Fruit fly (Drosophila melanogaster) whole organism, embryonic: ENCODE results near the gene CG9518.
A peak's percentile ranks its signal among the peaks of the same experiment; 100 is the strongest.

Experiments
- Bteb2 ChIP-seq: fragments of 200-800 bp; sonication (Bioruptor generic); optimal IDR thresholded peaks from 2 replicates; lab custom pipeline; 2016; ENCODE audit warnings: missing biosample characterization, missing genetic modification characterization
- CG10431 ChIP-seq: fragments of 200-800 bp; sonication (Bioruptor generic); optimal IDR thresholded peaks from 3 replicates; lab custom pipeline; 2018; ENCODE audit warnings: missing biosample characterization, mild to moderate bottlenecking, missing genetic modification characterization
- CG10565 ChIP-seq: fragments of 200-800 bp; sonication (Bioruptor generic); optimal IDR thresholded peaks from 3 replicates; lab custom pipeline; 2016; ENCODE audit warnings: missing biosample characterization, mild to moderate bottlenecking, missing genetic modification characterization
- CG10979 ChIP-seq: fragments of 200-800 bp; sonication (Bioruptor generic); optimal IDR thresholded peaks from 2 replicates; lab custom pipeline; 2018; ENCODE audit warnings: missing biosample characterization, mild to moderate bottlenecking, missing genetic modification characterization, moderate library complexity
- CG11398 ChIP-seq: fragments of 200-800 bp; sonication (Bioruptor generic); optimal IDR thresholded peaks from 2 replicates; lab custom pipeline; 2016; ENCODE audit warnings: missing biosample characterization, missing genetic modification characterization
- CG11723 ChIP-seq: fragments of 200-800 bp; sonication (Bioruptor generic); optimal IDR thresholded peaks from 2 replicates; lab custom pipeline; 2017; ENCODE audit warnings: missing biosample characterization, mild to moderate bottlenecking, missing genetic modification characterization
- CG12071 ChIP-seq: fragments of 200-800 bp; sonication (Bioruptor generic); optimal IDR thresholded peaks from 3 replicates; lab custom pipeline; 2018; ENCODE audit warnings: missing biosample characterization, mild to moderate bottlenecking, missing genetic modification characterization
- CG14965 ChIP-seq: fragments of 200-800 bp; sonication (Bioruptor generic); optimal IDR thresholded peaks from 2 replicates; lab custom pipeline; 2016; ENCODE audit warnings: missing biosample characterization, missing genetic modification characterization, borderline replicate concordance
- CG15514 ChIP-seq: fragments of 200-800 bp; sonication (Bioruptor generic); optimal IDR thresholded peaks from 3 replicates; lab custom pipeline; 2017; ENCODE audit warnings: missing biosample characterization, missing genetic modification characterization, mild to moderate bottlenecking, moderate library complexity, missing genetic modification reagents
- CG1602 ChIP-seq: fragments of 200-800 bp; sonication (Bioruptor generic); optimal IDR thresholded peaks from 3 replicates; lab custom pipeline; 2016; ENCODE audit warnings: missing biosample characterization, missing genetic modification characterization
- CG2712 ChIP-seq: fragments of 200-800 bp; optimal IDR thresholded peaks from 3 replicates; lab custom pipeline; 2019; ENCODE audit warnings: missing biosample characterization, mild to moderate bottlenecking, missing genetic modification characterization, moderate library complexity
- CG32772 ChIP-seq: fragments of 200-800 bp; sonication (Bioruptor generic); IDR thresholded peaks from 2 replicates; pipeline ENCODE4 v1.3.6; 2022; ENCODE audit warnings: missing biosample characterization, missing genetic modification characterization
- CG3838 ChIP-seq: fragments of 200-800 bp; sonication (Bioruptor generic); optimal IDR thresholded peaks from 3 replicates; lab custom pipeline; 2016; ENCODE audit warnings: missing biosample characterization, missing genetic modification characterization
- CG4360 ChIP-seq: fragments of 200-800 bp; sonication (Bioruptor generic); IDR thresholded peaks from 2 replicates; pipeline ENCODE4 v1.3.6; 2022; ENCODE audit warnings: missing biosample characterization, missing genetic modification characterization
- CG4730 ChIP-seq: fragments of 200-800 bp; sonication (Bioruptor generic); IDR thresholded peaks from 2 replicates; pipeline ENCODE4 v1.3.6; 2022; ENCODE audit warnings: missing biosample characterization, missing genetic modification characterization
- Dbx ChIP-seq: fragments of 200-800 bp; sonication (Bioruptor generic); IDR thresholded peaks from 3 replicates; pipeline ENCODE4 v1.3.6; 2022; ENCODE audit warnings: missing biosample characterization, missing genetic modification characterization
- Dp ChIP-seq: fragments of 200-800 bp; sonication (Bioruptor generic); optimal IDR thresholded peaks from 2 replicates; lab custom pipeline; 2018; ENCODE audit warnings: missing biosample characterization, mild to moderate bottlenecking, missing genetic modification characterization, moderate library complexity
- Drgx ChIP-seq: fragments of 200-800 bp; sonication (Bioruptor generic); IDR thresholded peaks from 2 replicates; pipeline ENCODE4 v1.3.6; 2022; ENCODE audit warnings: missing biosample characterization, missing genetic modification characterization
- Ets65A ChIP-seq: fragments of 200-800 bp; sonication (Bioruptor generic); peaks from one replicate; lab custom pipeline; 2016; ENCODE audit warnings: missing biosample characterization, missing genetic modification characterization
- Fer2 ChIP-seq: fragments of 200-800 bp; sonication (Bioruptor generic); optimal IDR thresholded peaks from 2 replicates; lab custom pipeline; 2018; ENCODE audit warnings: missing biosample characterization, mild to moderate bottlenecking, missing genetic modification characterization, moderate library complexity
- HmgD ChIP-seq: fragments of 200-800 bp; sonication (Bioruptor generic); optimal IDR thresholded peaks from 3 replicates; lab custom pipeline; 2016; ENCODE audit warnings: missing biosample characterization, missing genetic modification characterization
- Hmx ChIP-seq: fragments of 200-800 bp; sonication (Bioruptor generic); optimal IDR thresholded peaks from 2 replicates; lab custom pipeline; 2016; ENCODE audit warnings: missing biosample characterization, missing genetic modification characterization
- Hsf ChIP-seq: fragments of 200-800 bp; sonication (Bioruptor generic); optimal IDR thresholded peaks from 3 replicates; lab custom pipeline; 2016; ENCODE audit warnings: missing biosample characterization, missing genetic modification characterization
- Meics ChIP-seq: fragments of 200-800 bp; sonication (Bioruptor generic); optimal IDR thresholded peaks from 2 replicates; lab custom pipeline; 2017; ENCODE audit warnings: missing biosample characterization, mild to moderate bottlenecking, missing genetic modification characterization
- NFAT ChIP-seq: fragments of 200-800 bp; sonication (Bioruptor generic); IDR thresholded peaks from 2 replicates; pipeline ENCODE4 v1.3.6; 2022; ENCODE audit warnings: missing biosample characterization, missing genetic modification characterization
- Ptx1 ChIP-seq: fragments of 200-800 bp; sonication (Bioruptor generic); IDR thresholded peaks from 2 replicates; pipeline ENCODE4 v1.3.6; 2022; ENCODE audit warnings: missing biosample characterization, missing genetic modification characterization
- Sry-β ChIP-seq: fragments of 200-800 bp; sonication (Bioruptor generic); optimal IDR thresholded peaks from 2 replicates; lab custom pipeline; 2018; ENCODE audit warnings: missing biosample characterization, mild to moderate bottlenecking, missing genetic modification characterization, moderate library complexity
- abd-A ChIP-seq: fragments of 200-800 bp; sonication (Bioruptor generic); optimal IDR thresholded peaks from 3 replicates; lab custom pipeline; 2019; ENCODE audit warnings: missing biosample characterization, mild to moderate bottlenecking, missing genetic modification characterization, moderate library complexity
- cwo ChIP-seq: fragments of 200-800 bp; sonication (Bioruptor generic); optimal IDR thresholded peaks from 3 replicates; lab custom pipeline; 2017; ENCODE audit warnings: missing biosample characterization, missing genetic modification characterization, mild to moderate bottlenecking, moderate library complexity, missing genetic modification reagents
- da ChIP-seq: fragments of 200-800 bp; sonication (Bioruptor generic); optimal IDR thresholded peaks from 2 replicates; lab custom pipeline; 2016; ENCODE audit warnings: missing biosample characterization, missing genetic modification characterization
- dpn ChIP-seq, 2 experiments: fragments of 200-800 bp; sonication (Bioruptor generic); optimal IDR thresholded peaks; 3 replicates each; lab custom pipeline; 2016; ENCODE audit warnings: missing biosample characterization in 2 of 2, missing genetic modification characterization in 2 of 2
- esg ChIP-seq: fragments of 200-800 bp; sonication (Bioruptor generic); conservative IDR thresholded peaks from 2 replicates; pipeline ENCODE4 v1.3.6; 2022; ENCODE audit warnings: missing biosample characterization, missing genetic modification characterization
- gcm2 ChIP-seq: fragments of 200-800 bp; sonication (Bioruptor generic); optimal IDR thresholded peaks from 2 replicates; lab custom pipeline; 2016; ENCODE audit warnings: missing biosample characterization, missing genetic modification characterization
- jing ChIP-seq: fragments of 200-800 bp; sonication (Bioruptor generic); optimal IDR thresholded peaks from 2 replicates; lab custom pipeline; 2018; ENCODE audit warnings: missing biosample characterization, mild to moderate bottlenecking, missing genetic modification characterization
- jumu ChIP-seq: fragments of 200-800 bp; sonication (Bioruptor generic); optimal IDR thresholded peaks from 3 replicates; lab custom pipeline; 2016; ENCODE audit warnings: missing biosample characterization, missing genetic modification characterization
- kay ChIP-seq: fragments of 200-800 bp; sonication (Bioruptor generic); optimal IDR thresholded peaks from 2 replicates; lab custom pipeline; 2016; ENCODE audit warnings: missing biosample characterization, missing genetic modification characterization
- ken ChIP-seq: fragments of 200-800 bp; sonication (Bioruptor generic); IDR thresholded peaks from 3 replicates; pipeline ENCODE4 v1.3.6; 2022; ENCODE audit warnings: missing biosample characterization, missing genetic modification characterization
- knrl ChIP-seq: fragments of 200-800 bp; sonication (Bioruptor generic); IDR thresholded peaks from 3 replicates; pipeline ENCODE4 v1.3.6; 2022; ENCODE audit warnings: missing biosample characterization, missing genetic modification characterization; ENCODE audit not compliant: partially characterized antibody
- nom ChIP-seq: fragments of 200-800 bp; sonication (Bioruptor generic); optimal IDR thresholded peaks from 2 replicates; lab custom pipeline; 2017; ENCODE audit warnings: missing biosample characterization, missing genetic modification characterization, mild to moderate bottlenecking, moderate library complexity, missing genetic modification reagents
- odd ChIP-seq: fragments of 200-800 bp; sonication (Bioruptor generic); optimal IDR thresholded peaks from 2 replicates; lab custom pipeline; 2017; ENCODE audit warnings: missing biosample characterization, mild to moderate bottlenecking, missing genetic modification characterization
- row ChIP-seq: fragments of 200-800 bp; sonication (Bioruptor generic); IDR thresholded peaks from 3 replicates; pipeline ENCODE4 v1.3.6; 2022; ENCODE audit warnings: missing biosample characterization, missing genetic modification characterization
- scrt ChIP-seq: fragments of 200-800 bp; sonication (Bioruptor generic); optimal IDR thresholded peaks from 2 replicates; lab custom pipeline; 2018; ENCODE audit warnings: missing biosample characterization, mild to moderate bottlenecking, missing genetic modification characterization, moderate library complexity
- shn ChIP-seq: fragments of 200-800 bp; sonication (Bioruptor generic); optimal IDR thresholded peaks from 3 replicates; lab custom pipeline; 2016; ENCODE audit warnings: missing biosample characterization, missing genetic modification characterization
- sr ChIP-seq: fragments of 200-800 bp; sonication (Bioruptor generic); IDR thresholded peaks from 3 replicates; pipeline ENCODE4 v1.3.6; 2022; ENCODE audit warnings: missing biosample characterization, missing genetic modification characterization
- ssp ChIP-seq: fragments of 200-800 bp; sonication (Bioruptor generic); IDR thresholded peaks from 2 replicates; pipeline ENCODE4 v1.3.6; 2022; ENCODE audit warnings: missing biosample characterization, missing genetic modification characterization
- tin ChIP-seq: fragments of 200-800 bp; sonication (Bioruptor generic); optimal IDR thresholded peaks from 3 replicates; lab custom pipeline; 2016; ENCODE audit warnings: missing biosample characterization, missing genetic modification characterization
- tup ChIP-seq: fragments of 200-800 bp; sonication (Bioruptor generic); optimal IDR thresholded peaks from 2 replicates; lab custom pipeline; 2016; ENCODE audit warnings: missing biosample characterization, mild to moderate bottlenecking, missing genetic modification characterization, moderate library complexity
- twi ChIP-seq: fragments of 200-800 bp; optimal IDR thresholded peaks from 2 replicates; lab custom pipeline; 2019; ENCODE audit warnings: missing biosample characterization, mild to moderate bottlenecking, missing genetic modification characterization, moderate library complexity
- unc-4 ChIP-seq: fragments of 200-800 bp; sonication (Bioruptor generic); IDR thresholded peaks from 2 replicates; pipeline ENCODE4 v1.3.6; 2022; ENCODE audit warnings: missing biosample characterization, missing genetic modification characterization; ENCODE audit not compliant: partially characterized antibody
- vvl ChIP-seq: fragments of 200-800 bp; sonication (Bioruptor generic); IDR thresholded peaks from 2 replicates; pipeline ENCODE4 v1.3.6; 2022; ENCODE audit warnings: missing biosample characterization, missing genetic modification characterization

Gene CG9518

dm6 chrX:14839739-14840347, 31.1 kb downstream of the CG9518 start (continued):
- TF ChIP-seq Drgx (peak; percentile 53), tup (GFP tag; lab: Kevin White, UChicago) (no peak), CG10431 (GFP tag; lab: Kevin White, UChicago) (peak; percentile 52), Sry-β (GFP tag; lab: Kevin White, UChicago) (no peak), sr (GFP tag; lab: Robert Waterston, UW) (no peak), unc-4 (GFP tag; lab: Robert Waterston, UW) (no peak), CG12071 (GFP tag; lab: Kevin White, UChicago) (peak; percentile 2), ssp (GFP tag; lab: Robert Waterston, UW) (no peak), esg (GFP tag; lab: Robert Waterston, UW) (no peak), jing (no peak), CG1602 (GFP tag; lab: Kevin White, UChicago) (no peak), tin (GFP tag; lab: Kevin White, UChicago) (peak; percentile 14), CG4730 (peak; percentile 12; the same call in 1 of the 2 replicates), HmgD (peak; percentile 43), row (peak; percentile 67), NFAT (GFP tag; lab: Robert Waterston, UW) (peak; percentile 66; the same call in 1 of the 2 replicates), CG32772 (GFP tag; lab: Robert Waterston, UW) (0 out of 2 replicates have a peak, but pooled peaks have one; percentile 34), CG11398 (GFP tag; lab: Kevin White, UChicago) (no peak), CG4360 (GFP tag; lab: Robert Waterston, UW) (peak; percentile 93), Meics (GFP tag; lab: Kevin White, UChicago) (peak; percentile 65), cwo (GFP tag; lab: Kevin White, UChicago) (peak; percentile 47), CG10565 (GFP tag; lab: Kevin White, UChicago) (no peak), gcm2 (GFP tag; lab: Kevin White, UChicago) (no peak), dpn (GFP tag; optimal IDR thresholded peaks at IDR 0.05; lab: Kevin White, UChicago) (peak; percentile 36 to 57), Fer2 (tag; lab: Kevin White, UChicago) (no peak), CG14965 (GFP tag; lab: Kevin White, UChicago) (no peak), CG2712 (tag; lab: Kevin White, UChicago) (peak; percentile 39), knrl (no peak), ken (GFP tag; lab: Robert Waterston, UW) (0 out of 3 replicates have a peak, but pooled peaks have one; percentile 35), Dp (GFP tag; lab: Kevin White, UChicago) (no peak), Ptx1 (GFP tag; lab: Robert Waterston, UW) (peak; percentile 40; the same call in 1 of the 2 replicates), jumu (GFP tag; lab: Kevin White, UChicago) (peak; percentile 28), Hsf (GFP tag; lab: Kevin White, UChicago) (peak; percentile 53), odd (GFP tag; lab: Kevin White, UChicago) (no peak), shn (peak; percentile 60), abd-A (peak; percentile 83), vvl (GFP tag; lab: Robert Waterston, UW) (peak; percentile 80), Dbx (GFP tag; lab: Robert Waterston, UW) (0 out of 3 replicates have a peak, but pooled peaks have one; percentile 51), Hmx (GFP tag; lab: Kevin White, UChicago) (no peak), kay (GFP tag; lab: Kevin White, UChicago) (no peak), twi (tag; lab: Kevin White, UChicago) (no peak), CG15514 (GFP tag; lab: Kevin White, UChicago) (no peak), Bteb2 (GFP tag; lab: Kevin White, UChicago) (no peak), scrt (GFP tag; lab: Kevin White, UChicago) (peak; percentile 24), CG10979 (no peak), CG3838 (GFP tag; lab: Kevin White, UChicago) (no peak), nom (GFP tag; lab: Kevin White, UChicago) (no peak), CG11723 (no peak), da (GFP tag; lab: Kevin White, UChicago) (peak; percentile 15), Ets65A (peak; percentile 76)
